Worm (Caenorhabditis elegans): ENCODE results near the gene arrd-11.

DNA sequence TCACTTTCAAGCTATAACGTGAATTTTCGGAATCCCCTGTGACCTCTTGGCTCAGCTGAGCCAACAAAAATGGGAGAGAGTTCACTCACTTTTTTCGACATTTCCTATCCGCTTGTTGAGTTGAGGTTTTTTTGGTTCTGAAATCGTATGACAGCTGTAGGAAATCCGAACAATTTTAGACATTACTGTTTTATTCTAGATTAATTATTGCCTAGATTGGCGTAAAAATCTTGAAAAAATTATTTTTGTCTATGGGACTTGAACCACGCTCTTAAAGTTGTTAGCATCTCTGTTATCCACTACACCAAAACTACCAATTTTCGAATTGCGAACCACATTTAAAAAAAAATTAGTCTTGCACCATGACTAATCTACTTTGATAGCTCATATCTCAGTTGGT, 20.7 kb downstream of the arrd-11 start, which contains the start of gene C01B9.4:
- TF ChIP-seq ama-1 (optimal IDR thresholded peaks at IDR 0.05) (no peak), elt-2 (tag; optimal IDR thresholded peaks at IDR 0.05) (no peak), npax-4 (tag; optimal IDR thresholded peaks at IDR 0.05) (no peak), nhr-11 (tag; optimal IDR thresholded peaks at IDR 0.05) (no peak), pqm-1 (tag; optimal IDR thresholded peaks at IDR 0.05) (no peak), unc-86 (tag; optimal IDR thresholded peaks at IDR 0.05) (no peak), pros-1 (tag; optimal IDR thresholded peaks at IDR 0.05) (no peak), fkh-10 (GFP tag; optimal IDR thresholded peaks at IDR 0.05) (no peak)
